Fruit fly (Drosophila melanogaster) whole organism, embryonic: ENCODE measurements around the gene CG13928.
A peak's percentile ranks its signal among the peaks of the same experiment; 100 is the strongest.

Experiments
- ATbp ChIP-seq: fragments of 200-800 bp; sonication (Bioruptor generic); optimal IDR thresholded peaks from 2 replicates; lab custom pipeline; 2017; ENCODE audit warnings: missing biosample characterization, mild to moderate bottlenecking, missing genetic modification characterization, missing genetic modification reagents
- Asciz ChIP-seq: fragments of 200-800 bp; sonication (Bioruptor generic); optimal IDR thresholded peaks from 2 replicates; lab custom pipeline; 2017; ENCODE audit warnings: missing biosample characterization, mild to moderate bottlenecking, missing genetic modification characterization, missing genetic modification reagents
- Bgb ChIP-seq: fragments of 200-800 bp; sonication (Bioruptor generic); IDR thresholded peaks from 2 replicates; pipeline ENCODE4 v1.3.6; 2022; ENCODE audit warnings: missing biosample characterization, missing genetic modification characterization; ENCODE audit not compliant: partially characterized antibody
- CG12659 ChIP-seq: fragments of 200-800 bp; sonication (Bioruptor generic); optimal IDR thresholded peaks from 3 replicates; lab custom pipeline; 2017; ENCODE audit warnings: mild to moderate bottlenecking, missing biosample characterization, missing genetic modification reagents, missing genetic modification characterization
- CG13775 ChIP-seq: fragments of 200-800 bp; sonication (Bioruptor generic); optimal IDR thresholded peaks from 3 replicates; lab custom pipeline; 2017; ENCODE audit warnings: missing biosample characterization, mild to moderate bottlenecking, missing genetic modification characterization
- CG15073 ChIP-seq: fragments of 200-800 bp; sonication (Bioruptor generic); optimal IDR thresholded peaks from 2 replicates; lab custom pipeline; 2016; ENCODE audit warnings: missing biosample characterization, missing genetic modification characterization
- CG15269 ChIP-seq: fragments of 200-800 bp; sonication (Bioruptor generic); optimal IDR thresholded peaks from 2 replicates; lab custom pipeline; 2018; ENCODE audit warnings: missing biosample characterization, mild to moderate bottlenecking, missing genetic modification characterization, moderate library complexity
- CG15514 ChIP-seq: fragments of 200-800 bp; sonication (Bioruptor generic); optimal IDR thresholded peaks from 3 replicates; lab custom pipeline; 2017; ENCODE audit warnings: missing biosample characterization, missing genetic modification characterization, mild to moderate bottlenecking, moderate library complexity, missing genetic modification reagents
- CG17802 ChIP-seq: fragments of 200-800 bp; sonication (Bioruptor generic); optimal IDR thresholded peaks from 2 replicates; lab custom pipeline; 2018; ENCODE audit warnings: missing biosample characterization, mild to moderate bottlenecking, missing genetic modification characterization, moderate library complexity
- CG31224 ChIP-seq: fragments of 200-800 bp; sonication (Bioruptor generic); IDR thresholded peaks from 2 replicates; pipeline ENCODE4 v1.3.6; 2022; ENCODE audit warnings: missing biosample characterization, missing genetic modification characterization
- CG3407 ChIP-seq: fragments of 200-800 bp; sonication (Bioruptor generic); optimal IDR thresholded peaks from 2 replicates; lab custom pipeline; 2018; ENCODE audit warnings: missing biosample characterization, mild to moderate bottlenecking, missing genetic modification characterization
- CG3847 ChIP-seq: fragments of 200-800 bp; sonication (Bioruptor generic); IDR thresholded peaks from 2 replicates; pipeline ENCODE4 v1.3.6; 2022; ENCODE audit warnings: missing biosample characterization, missing genetic modification characterization
- CG4360 ChIP-seq: fragments of 200-800 bp; sonication (Bioruptor generic); IDR thresholded peaks from 2 replicates; pipeline ENCODE4 v1.3.6; 2022; ENCODE audit warnings: missing biosample characterization, missing genetic modification characterization
- CG5953 ChIP-seq: fragments of 200-800 bp; sonication (Bioruptor generic); IDR thresholded peaks from 2 replicates; pipeline ENCODE4 v1.3.6; 2022; ENCODE audit warnings: missing biosample characterization, missing genetic modification characterization
- CG7357 ChIP-seq: fragments of 200-800 bp; sonication (Bioruptor generic); IDR thresholded peaks from 3 replicates; pipeline ENCODE4 v1.3.6; 2022; ENCODE audit warnings: missing biosample characterization, missing genetic modification characterization
- CG7963 ChIP-seq: fragments of 200-800 bp; sonication (Bioruptor generic); IDR thresholded peaks from 3 replicates; pipeline ENCODE4 v1.3.6; 2022; ENCODE audit warnings: missing biosample characterization, missing genetic modification characterization; ENCODE audit not compliant: partially characterized antibody
- CG9876 ChIP-seq: fragments of 200-800 bp; sonication (Bioruptor generic); optimal IDR thresholded peaks from 2 replicates; lab custom pipeline; 2016; ENCODE audit warnings: missing biosample characterization, missing genetic modification characterization
- Chrac-16 ChIP-seq: fragments of 200-800 bp; sonication (Bioruptor generic); optimal IDR thresholded peaks from 3 replicates; lab custom pipeline; 2016; ENCODE audit warnings: missing biosample characterization, missing genetic modification characterization
- CkIIα-i1 ChIP-seq: fragments of 200-800 bp; sonication (Bioruptor generic); IDR thresholded peaks from 2 replicates; pipeline ENCODE4 v1.3.6; 2022; ENCODE audit warnings: missing biosample characterization, missing genetic modification characterization
- Ets65A ChIP-seq: fragments of 200-800 bp; sonication (Bioruptor generic); peaks from one replicate; lab custom pipeline; 2016; ENCODE audit warnings: missing biosample characterization, missing genetic modification characterization
- Fer2 ChIP-seq: fragments of 200-800 bp; sonication (Bioruptor generic); optimal IDR thresholded peaks from 2 replicates; lab custom pipeline; 2018; ENCODE audit warnings: missing biosample characterization, mild to moderate bottlenecking, missing genetic modification characterization, moderate library complexity
- Gug ChIP-seq: fragments of 200-800 bp; sonication (Bioruptor generic); IDR thresholded peaks from 4 replicates; pipeline ENCODE4 v1.3.6; 2022; ENCODE audit warnings: missing biosample characterization, missing genetic modification characterization
- Hey ChIP-seq: fragments of 200-800 bp; sonication (Bioruptor generic); optimal IDR thresholded peaks from 3 replicates; lab custom pipeline; 2018; ENCODE audit warnings: missing biosample characterization, mild to moderate bottlenecking, missing genetic modification characterization
- Meics ChIP-seq: fragments of 200-800 bp; sonication (Bioruptor generic); optimal IDR thresholded peaks from 2 replicates; lab custom pipeline; 2017; ENCODE audit warnings: missing biosample characterization, mild to moderate bottlenecking, missing genetic modification characterization
- Mrtf ChIP-seq: fragments of 200-800 bp; sonication (Bioruptor generic); IDR thresholded peaks from 3 replicates; pipeline ENCODE4 v1.3.6; 2022; ENCODE audit warnings: missing biosample characterization, missing genetic modification characterization
- NFAT ChIP-seq: fragments of 200-800 bp; sonication (Bioruptor generic); IDR thresholded peaks from 2 replicates; pipeline ENCODE4 v1.3.6; 2022; ENCODE audit warnings: missing biosample characterization, missing genetic modification characterization
- Pdp1 ChIP-seq, 2 experiments: fragments of 200-800 bp; sonication (Bioruptor generic); optimal IDR thresholded peaks; 3 replicates each; lab custom pipeline; 2016; ENCODE audit warnings: missing biosample characterization in 2 of 2, missing genetic modification characterization in 2 of 2, mild to moderate bottlenecking in 1 of 2, moderate library complexity in 1 of 2
- Ptx1 ChIP-seq: fragments of 200-800 bp; sonication (Bioruptor generic); IDR thresholded peaks from 2 replicates; pipeline ENCODE4 v1.3.6; 2022; ENCODE audit warnings: missing biosample characterization, missing genetic modification characterization
- Side ChIP-seq: fragments of 200-800 bp; sonication (Bioruptor generic); optimal IDR thresholded peaks from 2 replicates; lab custom pipeline; 2016; ENCODE audit warnings: missing biosample characterization, missing genetic modification characterization
- Vsx1 ChIP-seq: fragments of 200-800 bp; sonication (Bioruptor generic); optimal IDR thresholded peaks from 2 replicates; lab custom pipeline; 2017; ENCODE audit warnings: missing biosample characterization, mild to moderate bottlenecking, missing genetic modification characterization, missing genetic modification reagents
- Xbp1 ChIP-seq: fragments of 200-800 bp; sonication (Bioruptor generic); optimal IDR thresholded peaks from 3 replicates; lab custom pipeline; 2016; ENCODE audit warnings: missing biosample characterization, mild to moderate bottlenecking, missing genetic modification characterization
- ash1 ChIP-seq: fragments of 200-800 bp; sonication (Bioruptor generic); optimal IDR thresholded peaks from 2 replicates; lab custom pipeline; 2018; ENCODE audit warnings: missing biosample characterization, mild to moderate bottlenecking, missing genetic modification characterization
- ato ChIP-seq: fragments of 200-800 bp; sonication (Bioruptor generic); IDR thresholded peaks from 2 replicates; pipeline ENCODE4 v1.3.6; 2022; ENCODE audit warnings: missing biosample characterization, missing genetic modification characterization; ENCODE audit not compliant: partially characterized antibody
- bsh ChIP-seq, 2 experiments: fragments of 200-800 bp; sonication (Bioruptor generic); optimal IDR thresholded peaks; 2 replicates each; lab custom pipeline; 2017 to 2018; ENCODE audit warnings: mild to moderate bottlenecking in 2 of 2, missing biosample characterization in 2 of 2, missing genetic modification characterization in 2 of 2, moderate library complexity in 1 of 2
- ci ChIP-seq: fragments of 200-800 bp; sonication (Bioruptor generic); IDR thresholded peaks from 3 replicates; pipeline ENCODE4 v1.3.6; 2022; ENCODE audit warnings: missing biosample characterization, missing genetic modification characterization
- corto ChIP-seq: fragments of 200-800 bp; sonication (Bioruptor generic); optimal IDR thresholded peaks from 2 replicates; lab custom pipeline; 2016; ENCODE audit warnings: missing biosample characterization, mild to moderate bottlenecking, missing genetic modification characterization, moderate library complexity
- exex ChIP-seq: fragments of 200-800 bp; sonication (Bioruptor generic); optimal IDR thresholded peaks from 4 replicates; lab custom pipeline; 2018; ENCODE audit warnings: missing biosample characterization, mild to moderate bottlenecking, missing genetic modification characterization, moderate library complexity
- gsb ChIP-seq: fragments of 200-800 bp; sonication (Bioruptor generic); IDR thresholded peaks from 2 replicates; pipeline ENCODE4 v1.3.6; 2022; ENCODE audit warnings: missing biosample characterization, missing genetic modification characterization
- hth ChIP-seq: fragments of >200 bp; optimal IDR thresholded peaks from 2 replicates; lab custom pipeline; 2017; ENCODE audit warnings: inconsistent platforms
- ind ChIP-seq: fragments of 200-800 bp; sonication (Bioruptor generic); optimal IDR thresholded peaks from 3 replicates; lab custom pipeline; 2016; ENCODE audit warnings: missing biosample characterization, missing genetic modification characterization
- jigr1 ChIP-seq: fragments of 200-800 bp; sonication (Bioruptor generic); IDR thresholded peaks from 3 replicates; pipeline ENCODE4 v1.3.6; 2022; ENCODE audit warnings: missing biosample characterization, missing genetic modification characterization
- lab ChIP-seq: fragments of 200-800 bp; sonication (Bioruptor generic); optimal IDR thresholded peaks from 3 replicates; lab custom pipeline; 2017; ENCODE audit warnings: missing biosample characterization, missing genetic modification characterization, mild to moderate bottlenecking, moderate library complexity, missing genetic modification reagents
- oc ChIP-seq: fragments of 200-800 bp; sonication (Bioruptor generic); optimal IDR thresholded peaks from 2 replicates; lab custom pipeline; 2018; ENCODE audit warnings: missing biosample characterization, mild to moderate bottlenecking, missing genetic modification characterization, moderate library complexity
- onecut ChIP-seq: fragments of 200-800 bp; sonication (Bioruptor generic); IDR thresholded peaks from 2 replicates; pipeline ENCODE4 v1.3.6; 2022; ENCODE audit warnings: missing biosample characterization, missing genetic modification characterization
- pros ChIP-seq: fragments of 200-800 bp; sonication (Bioruptor generic); optimal IDR thresholded peaks from 3 replicates; lab custom pipeline; 2019; ENCODE audit warnings: missing biosample characterization, mild to moderate bottlenecking, missing genetic modification characterization, moderate library complexity
- sc ChIP-seq, 3 experiments: fragments of >200 bp in 2 of 3; fragments of 200-800 bp in 1 of 3; sonication (Bioruptor generic) in 1 of 3; optimal IDR thresholded peaks; 2 replicates in 2 of 3; 3 replicates in 1 of 3; lab custom pipeline; 2017; ENCODE audit warnings: mild to moderate bottlenecking in 1 of 3, missing biosample characterization in 1 of 3, missing genetic modification characterization in 1 of 3, missing genetic modification reagents in 1 of 3
- stwl ChIP-seq: fragments of 200-800 bp; sonication (Bioruptor generic); optimal IDR thresholded peaks from 3 replicates; lab custom pipeline; 2018; ENCODE audit warnings: missing biosample characterization, mild to moderate bottlenecking, missing genetic modification characterization, moderate library complexity
- tin ChIP-seq: fragments of 200-800 bp; sonication (Bioruptor generic); optimal IDR thresholded peaks from 3 replicates; lab custom pipeline; 2016; ENCODE audit warnings: missing biosample characterization, missing genetic modification characterization
- wek ChIP-seq: fragments of 200-800 bp; sonication (Bioruptor generic); optimal IDR thresholded peaks from 3 replicates; lab custom pipeline; 2018; ENCODE audit warnings: missing biosample characterization, mild to moderate bottlenecking, missing genetic modification characterization, moderate library complexity

CG13928 gene

DNA sequence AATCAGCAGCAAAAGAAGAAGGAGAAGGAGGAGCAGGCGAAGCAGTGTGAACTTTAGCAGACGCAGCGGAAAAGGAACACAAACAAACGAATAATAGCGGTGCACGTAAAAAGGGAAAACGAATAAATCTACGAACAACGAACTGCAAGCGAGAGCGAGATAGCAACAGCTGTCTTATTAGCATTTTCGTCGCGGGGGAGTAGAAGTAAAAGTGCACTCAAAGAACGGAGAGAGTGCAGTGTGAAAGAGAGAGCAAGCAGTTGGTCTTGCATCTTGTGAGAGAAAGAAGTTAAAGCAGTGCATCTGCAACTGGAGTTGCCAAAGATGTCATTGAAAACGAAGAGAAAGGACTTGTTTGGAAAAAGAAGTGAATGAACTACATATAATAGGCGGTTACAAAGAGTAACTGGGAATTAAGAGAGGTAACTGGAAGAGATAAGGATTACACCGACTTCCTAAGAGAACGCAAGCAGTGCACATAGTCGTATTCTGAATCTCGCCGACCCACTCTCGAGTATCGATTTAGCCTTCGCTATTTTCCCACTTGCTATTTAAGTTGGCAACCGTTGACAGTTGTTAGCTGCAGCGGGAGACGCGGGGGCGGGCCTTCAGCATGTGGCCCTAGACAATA, 35.2 kb downstream of the CG13928 start (continued):
- TF ChIP-seq Xbp1 (GFP tag; lab: Kevin White, UChicago): no peak
- no peak for TF ChIP-seq ato
- no peak for TF ChIP-seq wek (GFP tag; lab: Kevin White, UChicago)
- TF ChIP-seq CG4360: no peak
- no peak for TF ChIP-seq CG31224 (GFP tag; lab: Robert Waterston, UW)
- no peak for TF ChIP-seq CG3407 (GFP tag; lab: Kevin White, UChicago)
- TF ChIP-seq ash1 (GFP tag; lab: Kevin White, UChicago): no peak
- TF ChIP-seq Ets65A (GFP tag; lab: Kevin White, UChicago): peak; percentile 73
- no peak for TF ChIP-seq Bgb (GFP tag; lab: Robert Waterston, UW)
- no peak for TF ChIP-seq Ptx1 (GFP tag; lab: Robert Waterston, UW)
- TF ChIP-seq CG7963: 0 out of 3 replicates have a peak, but pooled peaks have one; percentile 8
- TF ChIP-seq Vsx1: no peak
- TF ChIP-seq CG15514 (GFP tag; lab: Kevin White, UChicago): no peak
- TF ChIP-seq hth (lab: Kevin White, UChicago): no peak
- TF ChIP-seq Mrtf (GFP tag; lab: Robert Waterston, UW): no peak
- TF ChIP-seq jigr1 (GFP tag; lab: Robert Waterston, UW): no peak
- TF ChIP-seq ATbp (GFP tag; lab: Kevin White, UChicago): no peak
- TF ChIP-seq Side (GFP tag; lab: Kevin White, UChicago): no peak
- TF ChIP-seq oc (tag; lab: Kevin White, UChicago): no peak
- TF ChIP-seq Gug (GFP tag; lab: Robert Waterston, UW): no peak
- TF ChIP-seq stwl (tag; lab: Kevin White, UChicago): peak; percentile 27
- TF ChIP-seq CG9876 (GFP tag; lab: Kevin White, UChicago): no peak
- TF ChIP-seq CG17802 (tag; lab: Kevin White, UChicago): no peak
- no peak for TF ChIP-seq Meics
- TF ChIP-seq Pdp1 (GFP tag; optimal IDR thresholded peaks at IDR 0.05; lab: Kevin White, UChicago): no peak
- no peak for TF ChIP-seq CG7357 (GFP tag; lab: Robert Waterston, UW)
- no peak for TF ChIP-seq tin (GFP tag; lab: Kevin White, UChicago)
- no peak for TF ChIP-seq CG15073
- TF ChIP-seq pros (GFP tag; lab: Kevin White, UChicago): peak; percentile 96
- no peak for TF ChIP-seq Hey
- TF ChIP-seq Fer2 (tag; lab: Kevin White, UChicago): no peak
- TF ChIP-seq ind: no peak
- TF ChIP-seq CG3847 (GFP tag; lab: Robert Waterston, UW): no peak
- no peak for TF ChIP-seq CG12659
- TF ChIP-seq NFAT (GFP tag; lab: Robert Waterston, UW): no peak
- TF ChIP-seq CG13775 (GFP tag; lab: Kevin White, UChicago): no peak
- TF ChIP-seq bsh (GFP tag; optimal IDR thresholded peaks at IDR 0.05; lab: Kevin White, UChicago): peak in 1 of 2 experiments; percentile 14
- TF ChIP-seq lab (GFP tag; lab: Kevin White, UChicago): no peak
- no peak for TF ChIP-seq corto (GFP tag; lab: Kevin White, UChicago)
- no peak for TF ChIP-seq CkIIα-i1
- TF ChIP-seq CG15269 (tag; lab: Kevin White, UChicago): no peak
- TF ChIP-seq gsb (GFP tag; lab: Robert Waterston, UW): no peak
- TF ChIP-seq Asciz: no peak
- no peak for TF ChIP-seq CG5953 (GFP tag; lab: Robert Waterston, UW)
- no peak for TF ChIP-seq ci
- no peak for TF ChIP-seq sc (optimal IDR thresholded peaks at IDR 0.05; lab: Kevin White, UChicago)
- TF ChIP-seq sc (GFP tag; optimal IDR thresholded peaks at IDR 0.05; lab: Kevin White, UChicago): no peak
- no peak for TF ChIP-seq exex (tag; lab: Kevin White, UChicago)
- TF ChIP-seq Chrac-16 (GFP tag; lab: Kevin White, UChicago): no peak
- no peak for TF ChIP-seq onecut
